Fruit fly (Drosophila melanogaster) whole organism, prepupa: Measurements from ENCODE around the gene CG4080.

Experiments used
- Blimp-1 ChIP-seq: fragments of 200-800 bp; sonication (Bioruptor generic); optimal IDR thresholded peaks from 3 replicates; lab custom pipeline; 2017; ENCODE audit warnings: missing biosample characterization, missing genetic modification characterization, mild to moderate bottlenecking, moderate library complexity, missing genetic modification reagents
- CG10631 ChIP-seq: fragments of 200-800 bp; sonication (Bioruptor generic); optimal IDR thresholded peaks from 2 replicates; lab custom pipeline; 2016; ENCODE audit warnings: missing biosample characterization, missing genetic modification characterization
- CG10669 ChIP-seq: fragments of 200-800 bp; sonication (Bioruptor generic); optimal IDR thresholded peaks from 3 replicates; lab custom pipeline; 2018; ENCODE audit warnings: missing biosample characterization, mild to moderate bottlenecking, missing genetic modification characterization, moderate library complexity
- CG11902 ChIP-seq: fragments of 200-800 bp; sonication (Bioruptor generic); optimal IDR thresholded peaks from 3 replicates; lab custom pipeline; 2016; ENCODE audit warnings: missing biosample characterization, missing genetic modification characterization
- CG15336 ChIP-seq: fragments of 200-800 bp; sonication (Bioruptor generic); IDR thresholded peaks from 2 replicates; pipeline ENCODE4 v1.3.6; 2022; ENCODE audit warnings: missing biosample characterization, missing genetic modification characterization
- CG1621 ChIP-seq: fragments of 200-800 bp; sonication (Bioruptor generic); optimal IDR thresholded peaks from 3 replicates; lab custom pipeline; 2018; ENCODE audit warnings: missing biosample characterization, mild to moderate bottlenecking, missing genetic modification characterization
- CG16779 ChIP-seq: fragments of 200-800 bp; sonication (Bioruptor generic); optimal IDR thresholded peaks from 3 replicates; lab custom pipeline; 2017; ENCODE audit warnings: missing biosample characterization, mild to moderate bottlenecking, missing genetic modification characterization
- CG3032 ChIP-seq: fragments of 200-800 bp; optimal IDR thresholded peaks from 2 replicates; lab custom pipeline; 2019; ENCODE audit warnings: missing biosample characterization, mild to moderate bottlenecking, missing genetic modification characterization, moderate library complexity
- CG31627 ChIP-seq: fragments of 200-800 bp; sonication (Bioruptor generic); optimal IDR thresholded peaks from 3 replicates; lab custom pipeline; 2016; ENCODE audit warnings: missing biosample characterization, missing genetic modification characterization
- CG32006 ChIP-seq: fragments of 200-800 bp; sonication (Bioruptor generic); optimal IDR thresholded peaks from 3 replicates; lab custom pipeline; 2017; ENCODE audit warnings: missing biosample characterization, mild to moderate bottlenecking, missing genetic modification characterization
- CG34406 ChIP-seq: fragments of 200-800 bp; sonication (Bioruptor generic); optimal IDR thresholded peaks from 3 replicates; lab custom pipeline; 2016; ENCODE audit warnings: missing biosample characterization, missing genetic modification characterization
- CG4318 ChIP-seq: fragments of 200-800 bp; sonication (Bioruptor generic); optimal IDR thresholded peaks from 3 replicates; lab custom pipeline; 2017; ENCODE audit warnings: missing biosample characterization, mild to moderate bottlenecking, missing genetic modification characterization
- CG6163 ChIP-seq: fragments of 200-800 bp; sonication (Bioruptor generic); IDR thresholded peaks from 3 replicates; pipeline ENCODE4 v1.3.6; 2022; ENCODE audit warnings: missing biosample characterization, missing genetic modification characterization
- CG6276 ChIP-seq: fragments of 200-800 bp; sonication (Bioruptor generic); optimal IDR thresholded peaks from 2 replicates; lab custom pipeline; 2017; ENCODE audit warnings: missing biosample characterization, mild to moderate bottlenecking, missing genetic modification characterization
- CG6808 ChIP-seq: fragments of 200-800 bp; sonication (Bioruptor generic); optimal IDR thresholded peaks from 3 replicates; lab custom pipeline; 2017; ENCODE audit warnings: missing biosample characterization, missing genetic modification characterization, mild to moderate bottlenecking, moderate library complexity, missing genetic modification reagents
- CG6854 ChIP-seq: fragments of 200-800 bp; sonication (Bioruptor generic); optimal IDR thresholded peaks from 2 replicates; lab custom pipeline; 2017; ENCODE audit warnings: missing biosample characterization, mild to moderate bottlenecking, missing genetic modification characterization
- CG8119 ChIP-seq: fragments of 200-800 bp; sonication (Bioruptor generic); IDR thresholded peaks from 3 replicates; pipeline ENCODE4 v1.3.6; 2022; ENCODE audit warnings: missing biosample characterization, missing genetic modification characterization
- CG8632 ChIP-seq: fragments of 200-800 bp; sonication (Bioruptor generic); optimal IDR thresholded peaks from 3 replicates; lab custom pipeline; 2016; ENCODE audit warnings: missing biosample characterization, missing genetic modification characterization
- Eip75B ChIP-seq: fragments of 200-800 bp; sonication (Bioruptor generic); optimal IDR thresholded peaks from 3 replicates; lab custom pipeline; 2016; ENCODE audit warnings: missing biosample characterization, missing genetic modification characterization
- Eip78C ChIP-seq: fragments of 200-800 bp; sonication (Bioruptor generic); peaks from one replicate; lab custom pipeline; 2016; ENCODE audit warnings: missing biosample characterization, missing genetic modification characterization
- Ets21C ChIP-seq: fragments of 200-800 bp; sonication (Bioruptor generic); optimal IDR thresholded peaks from 3 replicates; lab custom pipeline; 2016; ENCODE audit warnings: missing biosample characterization, missing genetic modification characterization
- Ets96B ChIP-seq: fragments of 200-800 bp; optimal IDR thresholded peaks from 2 replicates; lab custom pipeline; 2019; ENCODE audit warnings: missing biosample characterization, mild to moderate bottlenecking, missing genetic modification characterization, moderate library complexity
- Gug ChIP-seq: fragments of 200-800 bp; sonication (Bioruptor generic); IDR thresholded peaks from 2 replicates; pipeline ENCODE4 v1.3.6; 2022; ENCODE audit warnings: missing biosample characterization, missing genetic modification characterization
- Hr39 ChIP-seq: fragments of 200-800 bp; sonication (Bioruptor generic); optimal IDR thresholded peaks from 2 replicates; lab custom pipeline; 2016; ENCODE audit warnings: missing biosample characterization, missing genetic modification characterization
- Hr4 ChIP-seq: fragments of 200-800 bp; sonication (Bioruptor generic); optimal IDR thresholded peaks from 3 replicates; lab custom pipeline; 2016; ENCODE audit warnings: missing biosample characterization, missing genetic modification characterization
- Lpt ChIP-seq: fragments of 200-800 bp; sonication (Bioruptor generic); optimal IDR thresholded peaks from 3 replicates; lab custom pipeline; 2016; ENCODE audit warnings: missing biosample characterization, missing genetic modification characterization
- Met ChIP-seq: fragments of 200-800 bp; sonication (Bioruptor generic); optimal IDR thresholded peaks from 3 replicates; lab custom pipeline; 2016; ENCODE audit warnings: missing biosample characterization, missing genetic modification characterization
- OdsH ChIP-seq: fragments of 200-800 bp; sonication (Bioruptor generic); optimal IDR thresholded peaks from 3 replicates; lab custom pipeline; 2016; ENCODE audit warnings: missing biosample characterization, missing genetic modification characterization
- Smox ChIP-seq: fragments of 200-800 bp; sonication (Bioruptor generic); optimal IDR thresholded peaks from 3 replicates; lab custom pipeline; 2016; ENCODE audit warnings: missing biosample characterization, missing genetic modification characterization
- Sox14 ChIP-seq: fragments of 200-800 bp; sonication (Bioruptor generic); optimal IDR thresholded peaks from 3 replicates; lab custom pipeline; 2016; ENCODE audit warnings: missing biosample characterization, missing genetic modification characterization
- achi ChIP-seq: fragments of 200-800 bp; sonication (Bioruptor generic); optimal IDR thresholded peaks from 3 replicates; lab custom pipeline; 2016; ENCODE audit warnings: missing biosample characterization, missing genetic modification characterization
- acj6 ChIP-seq: fragments of 200-800 bp; sonication (Bioruptor generic); optimal IDR thresholded peaks from 3 replicates; lab custom pipeline; 2016; ENCODE audit warnings: missing biosample characterization, missing genetic modification characterization
- cyc ChIP-seq: fragments of 200-800 bp; sonication (Bioruptor generic); optimal IDR thresholded peaks from 3 replicates; lab custom pipeline; 2016; ENCODE audit warnings: missing biosample characterization, missing genetic modification characterization
- dac ChIP-seq: fragments of 200-800 bp; sonication (Bioruptor generic); optimal IDR thresholded peaks from 2 replicates; lab custom pipeline; 2017; ENCODE audit warnings: missing biosample characterization, mild to moderate bottlenecking, missing genetic modification characterization
- eg ChIP-seq: fragments of 200-800 bp; sonication (Bioruptor generic); IDR thresholded peaks from 3 replicates; pipeline ENCODE4 v1.3.6; 2022; ENCODE audit warnings: missing biosample characterization, missing genetic modification characterization
- esn ChIP-seq: fragments of 200-800 bp; sonication (Bioruptor generic); optimal IDR thresholded peaks from 2 replicates; lab custom pipeline; 2016; ENCODE audit warnings: missing biosample characterization, mild to moderate bottlenecking, missing genetic modification characterization, moderate library complexity
- fd59A ChIP-seq: fragments of 200-800 bp; sonication (Bioruptor generic); optimal IDR thresholded peaks from 2 replicates; lab custom pipeline; 2017; ENCODE audit warnings: missing biosample characterization, mild to moderate bottlenecking, missing genetic modification characterization, missing genetic modification reagents
- fkh ChIP-seq: fragments of 200-800 bp; sonication (Bioruptor generic); optimal IDR thresholded peaks from 3 replicates; lab custom pipeline; 2017; ENCODE audit warnings: missing biosample characterization, mild to moderate bottlenecking, missing genetic modification characterization, moderate library complexity
- lz ChIP-seq: fragments of 200-800 bp; sonication (Bioruptor generic); optimal IDR thresholded peaks from 3 replicates; lab custom pipeline; 2016; ENCODE audit warnings: missing biosample characterization, missing genetic modification characterization
- net ChIP-seq: fragments of 200-800 bp; sonication (Bioruptor generic); optimal IDR thresholded peaks from 3 replicates; lab custom pipeline; 2016; ENCODE audit warnings: missing biosample characterization, missing genetic modification characterization
- pdm3 ChIP-seq: fragments of 200-800 bp; sonication (Bioruptor generic); optimal IDR thresholded peaks from 3 replicates; lab custom pipeline; 2016; ENCODE audit warnings: missing biosample characterization, missing genetic modification characterization
- salr ChIP-seq, 2 experiments: fragments of 200-800 bp; sonication (Bioruptor generic); optimal IDR thresholded peaks; 3 replicates each; lab custom pipeline; 2016 to 2018; ENCODE audit warnings: missing biosample characterization in 2 of 2, missing genetic modification characterization in 2 of 2, mild to moderate bottlenecking in 1 of 2
- ss ChIP-seq, 2 experiments: fragments of 200-800 bp; sonication (Bioruptor generic); optimal IDR thresholded peaks; 2 replicates in 1 of 2; 3 replicates in 1 of 2; lab custom pipeline; 2017 to 2018; ENCODE audit warnings: mild to moderate bottlenecking in 2 of 2, missing biosample characterization in 2 of 2, missing genetic modification characterization in 2 of 2, moderate library complexity in 1 of 2
- svp ChIP-seq: fragments of 200-800 bp; sonication (Bioruptor generic); peaks from one replicate; lab custom pipeline; 2016; ENCODE audit warnings: missing biosample characterization, missing genetic modification characterization

The CG4080 gene

dm6 chr3L:9446731-9447238 lies 47.8 kb upstream of the CG4080 start, which contains the start of gene CG3529:
TSS of gene CG3529 (plus strand) at chr3L:9446864.
- TF ChIP-seq Ets21C (GFP tag; lab: Kevin White, UChicago) (peak; percentile 21), CG10631 (GFP tag; lab: Kevin White, UChicago) (peak; percentile 25), pdm3 (GFP tag; lab: Kevin White, UChicago) (peak; percentile 4), Hr39 (GFP tag; lab: Kevin White, UChicago) (peak; percentile 17), CG6808 (peak; percentile 62), Smox (peak; percentile 24), CG1621 (tag; lab: Kevin White, UChicago) (peak; percentile 21), CG16779 (tag; lab: Kevin White, UChicago) (peak; percentile 8), lz (GFP tag; lab: Kevin White, UChicago) (peak; percentile 26), fkh (GFP tag; lab: Kevin White, UChicago) (peak; percentile 92), Met (GFP tag; lab: Kevin White, UChicago) (peak; percentile 47), OdsH (peak; percentile 8), CG3032 (tag; lab: Kevin White, UChicago) (peak; percentile 7), Blimp-1 (no peak), CG34406 (GFP tag; lab: Kevin White, UChicago) (no peak), CG31627 (GFP tag; lab: Kevin White, UChicago) (peak; percentile 5), CG6276 (no peak), CG6854 (peak; percentile 56), ss (GFP tag; optimal IDR thresholded peaks at IDR 0.05; lab: Kevin White, UChicago) (peak in 1 of 2 experiments; percentile 61), esn (GFP tag; lab: Kevin White, UChicago) (peak; percentile 29), net (GFP tag; lab: Kevin White, UChicago) (no peak), svp (GFP tag; lab: Kevin White, UChicago) (peak; percentile 64), Eip78C (GFP tag; lab: Kevin White, UChicago) (peak; percentile 72), fd59A (GFP tag; lab: Kevin White, UChicago) (no peak), eg (GFP tag; lab: Robert Waterston, UW) (no peak), CG4318 (GFP tag; lab: Kevin White, UChicago) (no peak), cyc (peak; percentile 26), Hr4 (GFP tag; lab: Kevin White, UChicago) (peak; percentile 13), Eip75B (GFP tag; lab: Kevin White, UChicago) (peak; percentile 33), CG6163 (GFP tag; lab: Robert Waterston, UW) (0 out of 3 replicates have a peak, but pooled peaks have one; percentile 38), Sox14 (GFP tag; lab: Kevin White, UChicago) (peak; percentile 25)

dm6 chr3L:9442625-9443282 lies 43.7 kb upstream of the CG4080 start, which contains the start of gene Srg3:
TSS of gene Srg3 (plus strand) at chr3L:9443232.
- TF ChIP-seq svp (GFP tag; lab: Kevin White, UChicago), result peak; percentile 68
- peak; percentile 26 for TF ChIP-seq CG32006 (GFP tag; lab: Kevin White, UChicago)
- no peak for TF ChIP-seq dac (GFP tag; lab: Kevin White, UChicago)

dm6 chr3L:9441907-9442479 lies 43.0 kb upstream of the CG4080 start, which contains the start of the genes Bet3 and Nf-YA:
TSS of gene Bet3 (minus strand) at chr3L:9442267.
TSS of gene Nf-YA (minus strand) at chr3L:9442267.
- TF ChIP-seq Sox14 (GFP tag; lab: Kevin White, UChicago) (peak; percentile 48), CG6808 (no peak), Lpt (GFP tag; lab: Kevin White, UChicago) (no peak), Smox (no peak), lz (GFP tag; lab: Kevin White, UChicago) (peak; percentile 52), CG8119 (GFP tag; lab: Robert Waterston, UW) (no peak), CG1621 (tag; lab: Kevin White, UChicago) (no peak), CG15336 (no peak), cyc (peak; percentile 39), achi (GFP tag; lab: Kevin White, UChicago) (peak; percentile 31), CG31627 (GFP tag; lab: Kevin White, UChicago) (peak; percentile 44), Gug (GFP tag; lab: Robert Waterston, UW) (no peak), CG11902 (GFP tag; lab: Kevin White, UChicago) (no peak), CG16779 (tag; lab: Kevin White, UChicago) (no peak), Hr4 (GFP tag; lab: Kevin White, UChicago) (no peak), CG10669 (GFP tag; lab: Kevin White, UChicago) (no peak), CG8632 (no peak), CG34406 (GFP tag; lab: Kevin White, UChicago) (no peak), acj6 (GFP tag; lab: Kevin White, UChicago) (no peak), Blimp-1 (peak; percentile 99), dac (GFP tag; lab: Kevin White, UChicago) (no peak), Ets96B (tag; lab: Kevin White, UChicago) (no peak), ss (GFP tag; optimal IDR thresholded peaks at IDR 0.05; lab: Kevin White, UChicago) (no peak), salr (GFP tag; optimal IDR thresholded peaks at IDR 0.05; lab: Kevin White, UChicago) (no peak), CG32006 (GFP tag; lab: Kevin White, UChicago) (peak; percentile 25)
